Fruit fly (Drosophila melanogaster): ENCODE results near the gene CG2991.

Gene CG2991

dm6 chr2L:2872309-2872932 lies 15.5 kb downstream of the CG2991 start (continued):
- TF ChIP-seq HLH3B (GFP tag; IDR thresholded peaks at IDR 0.05) (no peak), knrl (GFP tag; IDR thresholded peaks at IDR 0.05; ENCODE audit: partially characterized antibody) (no peak), Trl (optimal IDR thresholded peaks at IDR 0.05) (no peak), Trl (GFP tag; optimal IDR thresholded peaks at IDR 0.05) (no peak), CG6765 (GFP tag; optimal IDR thresholded peaks at IDR 0.05) (no peak), CG11398 (GFP tag; optimal IDR thresholded peaks at IDR 0.05) (no peak), z (GFP tag; IDR thresholded peaks at IDR 0.05) (no peak), Ptx1 (GFP tag; IDR thresholded peaks at IDR 0.05) (peak; percentile 66), Eip74EF (GFP tag; optimal IDR thresholded peaks at IDR 0.05) (peak in 1 of 2 experiments; percentile 85), CG4424 (GFP tag; optimal IDR thresholded peaks at IDR 0.05) (no peak), Asciz (GFP tag; optimal IDR thresholded peaks at IDR 0.05) (no peak), Hey (tag; optimal IDR thresholded peaks at IDR 0.05) (no peak), CG7357 (GFP tag; IDR thresholded peaks at IDR 0.05) (peak; percentile 33; the same call in 1 of the 3 replicates), ERR (GFP tag; optimal IDR thresholded peaks at IDR 0.05) (no peak), CG13424 (tag; optimal IDR thresholded peaks at IDR 0.05) (peak; percentile 45), abd-A (tag; optimal IDR thresholded peaks at IDR 0.05) (no peak), gt (GFP tag; IDR thresholded peaks at IDR 0.05) (no peak), HmgD (GFP tag; optimal IDR thresholded peaks at IDR 0.05) (no peak), cwo (GFP tag; optimal IDR thresholded peaks at IDR 0.05) (peak; percentile 71), sim (GFP tag; IDR thresholded peaks at IDR 0.05) (no peak), CG8944 (GFP tag; optimal IDR thresholded peaks at IDR 0.05) (no peak), Lpt (GFP tag; optimal IDR thresholded peaks at IDR 0.05) (no peak), CG1603 (tag; optimal IDR thresholded peaks at IDR 0.05) (no peak), CG33213 (GFP tag; optimal IDR thresholded peaks at IDR 0.05) (no peak), sna (GFP tag; IDR thresholded peaks at IDR 0.05; ENCODE audit: partially characterized antibody) (no peak), ems (GFP tag; optimal IDR thresholded peaks at IDR 0.05) (peak; percentile 10), Meics (GFP tag; optimal IDR thresholded peaks at IDR 0.05) (peak; percentile 46), cg (GFP tag; optimal IDR thresholded peaks at IDR 0.05) (peak; percentile 44), Hmr (GFP tag; optimal IDR thresholded peaks at IDR 0.05) (peak; percentile 67), pho (GFP tag; optimal IDR thresholded peaks at IDR 0.05) (no peak), Side (GFP tag; optimal IDR thresholded peaks at IDR 0.05) (no peak), CG1792 (GFP tag; optimal IDR thresholded peaks at IDR 0.05) (no peak), Awh (GFP tag; IDR thresholded peaks at IDR 0.05) (no peak; the same call in 1 of the 2 replicates), Fer2 (tag; optimal IDR thresholded peaks at IDR 0.05) (no peak), CG12744 (GFP tag; optimal IDR thresholded peaks at IDR 0.05) (no peak), so (GFP tag; IDR thresholded peaks at IDR 0.05) (0 out of 3 replicates have a peak, but pooled peaks have one; percentile 43), Hr51 (GFP tag; optimal IDR thresholded peaks at IDR 0.05) (peak in 1 of 2 experiments; percentile 84), CG31365 (tag; optimal IDR thresholded peaks at IDR 0.05) (no peak), ttk (GFP tag; IDR thresholded peaks at IDR 0.05) (no peak), GATAe (GFP tag; conservative IDR thresholded peaks at IDR 0.05) (no peak), ken (GFP tag; IDR thresholded peaks at IDR 0.05) (no peak), scrt (GFP tag; optimal IDR thresholded peaks at IDR 0.05) (no peak), CG17328 (GFP tag; IDR thresholded peaks at IDR 0.05) (no peak), crp (GFP tag; optimal IDR thresholded peaks at IDR 0.05) (peak in 1 of 2 experiments; percentile 34), zfh2 (GFP tag; optimal IDR thresholded peaks at IDR 0.05) (no peak)

All from whole organism, embryonic.